Fruit fly (Drosophila melanogaster) whole organism, wandering third instar larva: ENCODE results near the gene meru.

Experiments used
- Hr83 ChIP-seq: fragments of 200-300 bp; sonication (Bioruptor generic); optimal IDR thresholded peaks from 2 replicates; lab custom pipeline; 2016; ENCODE audit warnings: missing biosample characterization, mild to moderate bottlenecking, missing genetic modification characterization, moderate library complexity; ENCODE audit not compliant: poor library complexity, severe bottlenecking
- pan ChIP-seq: fragments of >200 bp; optimal IDR thresholded peaks from 2 replicates; lab custom pipeline; 2017

DNA sequence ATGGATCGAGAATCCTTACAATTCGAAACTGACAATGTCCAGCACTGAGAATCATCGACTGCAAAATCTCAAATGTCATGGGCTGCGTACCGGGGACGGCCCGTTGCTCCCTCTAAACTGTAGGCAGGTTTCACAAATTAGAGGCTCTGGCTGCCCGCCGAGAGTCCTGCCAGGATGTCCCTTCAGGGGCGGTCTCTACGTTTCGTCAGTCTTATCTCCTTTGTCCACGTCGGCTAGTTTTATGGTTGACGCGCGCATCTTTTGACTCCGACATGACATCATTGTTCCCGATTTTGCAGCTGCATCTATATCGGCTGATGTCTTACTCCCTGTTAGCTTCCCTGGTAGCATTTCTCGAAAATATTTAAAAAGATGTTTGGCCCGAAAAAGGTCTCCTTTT, 41.7 kb downstream of the meru start:
- TF ChIP-seq Hr83 (GFP tag; lab: Kevin White, UChicago) = no peak
- no peak for TF ChIP-seq pan (lab: Kevin White, UChicago)
